Worm (Caenorhabditis elegans) whole organism, L2 larva: ENCODE results near the gene ugt-62.

Experiments
- C34F6.9 ChIP-seq: fragments of 150-350 bp; optimal IDR thresholded peaks from 2 replicates; lab custom pipeline; 2014; ENCODE audit warnings: missing biosample characterization, missing genetic modification characterization
- F13H6.1 ChIP-seq: sonication (generic microtip); optimal IDR thresholded peaks from 2 replicates; lab custom pipeline; 2016; ENCODE audit warnings: missing genetic modification characterization, missing compliant biosample characterization
- ZK546.5 ChIP-seq: sonication (generic microtip); optimal IDR thresholded peaks from 2 replicates; lab custom pipeline; 2017; ENCODE audit warnings: missing biosample characterization, missing genetic modification characterization
- alr-1 ChIP-seq: fragments of 150-350 bp; optimal IDR thresholded peaks from 2 replicates; lab custom pipeline; 2014; ENCODE audit warnings: missing biosample characterization, missing genetic modification characterization
- aly-2 ChIP-seq: fragments of 150-350 bp; optimal IDR thresholded peaks from 2 replicates; lab custom pipeline; 2014; ENCODE audit warnings: missing biosample characterization, missing genetic modification characterization
- ama-1 ChIP-seq: fragments of 150-350 bp; optimal IDR thresholded peaks from 2 replicates; lab custom pipeline; 2018; ENCODE audit warnings: inconsistent platforms
- ceh-16 ChIP-seq: fragments of 150-350 bp; optimal IDR thresholded peaks from 2 replicates; lab custom pipeline; 2014; ENCODE audit warnings: missing biosample characterization, missing genetic modification characterization
- crh-2 ChIP-seq: sonication (generic microtip); optimal IDR thresholded peaks from 2 replicates; lab custom pipeline; 2017; ENCODE audit warnings: missing biosample characterization, missing genetic modification characterization
- egl-27 ChIP-seq: sonication (generic microtip); optimal IDR thresholded peaks from 3 replicates; lab custom pipeline; 2017; ENCODE audit warnings: missing biosample characterization, missing genetic modification reagents, missing genetic modification characterization
- fos-1 ChIP-seq: fragments of 150-350 bp; optimal IDR thresholded peaks from 2 replicates; lab custom pipeline; 2014; ENCODE audit warnings: missing biosample characterization, missing genetic modification characterization
- gmeb-1 ChIP-seq: fragments of 150-350 bp; optimal IDR thresholded peaks from 2 replicates; lab custom pipeline; 2014; ENCODE audit warnings: missing biosample characterization, missing genetic modification characterization
- lin-11 ChIP-seq: fragments of 150-350 bp; sonication (generic microtip); optimal IDR thresholded peaks from 2 replicates; lab custom pipeline; 2014; ENCODE audit warnings: missing biosample characterization, missing genetic modification characterization, inconsistent platforms, mixed read lengths
- lin-13 ChIP-seq: fragments of 150-350 bp; optimal IDR thresholded peaks from 2 replicates; lab custom pipeline; 2014; ENCODE audit warnings: missing biosample characterization, missing genetic modification reagents, missing genetic modification characterization
- lin-39 ChIP-seq: fragments of 150-350 bp; optimal IDR thresholded peaks from 2 replicates; lab custom pipeline; 2014; ENCODE audit warnings: missing biosample characterization, missing genetic modification reagents, missing genetic modification characterization
- lsy-2 ChIP-seq, 2 experiments: fragments of 150-350 bp in 1 of 2; sonication (generic microtip) in 1 of 2; optimal IDR thresholded peaks; 2 replicates each; lab custom pipeline; 2014 to 2017; ENCODE audit warnings: missing biosample characterization in 2 of 2, missing genetic modification characterization in 2 of 2
- mab-5 ChIP-seq: fragments of 150-350 bp; optimal IDR thresholded peaks from 2 replicates; lab custom pipeline; 2014; ENCODE audit warnings: missing biosample characterization, missing genetic modification characterization
- mbf-1 ChIP-seq: sonication (generic microtip); optimal IDR thresholded peaks from 2 replicates; lab custom pipeline; 2017; ENCODE audit warnings: missing biosample characterization, missing genetic modification characterization
- mdl-1 ChIP-seq, 2 experiments: fragments of 150-350 bp in 1 of 2; sonication (generic microtip) in 1 of 2; optimal IDR thresholded peaks; 2 replicates each; lab custom pipeline; 2017; ENCODE audit warnings: missing biosample characterization in 2 of 2, missing genetic modification characterization in 2 of 2
- nhr-11 ChIP-seq: fragments of 150-350 bp; optimal IDR thresholded peaks from 2 replicates; lab custom pipeline; 2014; ENCODE audit warnings: missing biosample characterization, missing genetic modification characterization
- nhr-12 ChIP-seq: fragments of 150-350 bp; optimal IDR thresholded peaks from 2 replicates; lab custom pipeline; 2014; ENCODE audit warnings: missing biosample characterization, missing genetic modification characterization
- nhr-129 ChIP-seq: fragments of 150-350 bp; optimal IDR thresholded peaks from 2 replicates; lab custom pipeline; 2014; ENCODE audit warnings: missing biosample characterization, missing genetic modification characterization
- nhr-23 ChIP-seq: fragments of 150-350 bp; optimal IDR thresholded peaks from 2 replicates; lab custom pipeline; 2014; ENCODE audit warnings: missing biosample characterization, missing genetic modification reagents, missing genetic modification characterization
- nhr-25 ChIP-seq: fragments of 150-350 bp; sonication (generic microtip); optimal IDR thresholded peaks from 3 replicates; lab custom pipeline; 2014; ENCODE audit warnings: missing biosample characterization, missing genetic modification characterization
- nhr-6 ChIP-seq: fragments of 150-350 bp; optimal IDR thresholded peaks from 2 replicates; lab custom pipeline; 2014; ENCODE audit warnings: missing biosample characterization, missing genetic modification characterization
- nhr-77 ChIP-seq: fragments of 150-350 bp; optimal IDR thresholded peaks from 2 replicates; lab custom pipeline; 2014; ENCODE audit warnings: missing biosample characterization, missing genetic modification characterization
- peb-1 ChIP-seq: fragments of 150-350 bp; optimal IDR thresholded peaks from 2 replicates; lab custom pipeline; 2014; ENCODE audit warnings: missing biosample characterization, missing genetic modification characterization
- sem-4 ChIP-seq: fragments of 150-350 bp; optimal IDR thresholded peaks from 2 replicates; lab custom pipeline; 2014; ENCODE audit warnings: missing biosample characterization, missing genetic modification reagents, missing genetic modification characterization
- skn-1 ChIP-seq: sonication (generic microtip); optimal IDR thresholded peaks from 2 replicates; lab custom pipeline; 2017; ENCODE audit warnings: missing biosample characterization, missing genetic modification characterization
- sma-3 ChIP-seq: sonication (generic microtip); optimal IDR thresholded peaks from 2 replicates; lab custom pipeline; 2016; ENCODE audit warnings: missing genetic modification reagents, missing genetic modification characterization, missing compliant biosample characterization
- sma-9 ChIP-seq, 2 experiments: fragments of 150-350 bp in 1 of 2; sonication (generic microtip) in 1 of 2; optimal IDR thresholded peaks; 2 replicates each; lab custom pipeline; 2014 to 2016; ENCODE audit warnings: missing genetic modification characterization in 2 of 2, mild to moderate bottlenecking in 1 of 2, missing biosample characterization in 1 of 2, missing compliant biosample characterization in 1 of 2, missing genetic modification reagents in 1 of 2, moderate library complexity in 1 of 2
- snpc-4 ChIP-seq: fragments of 150-350 bp; optimal IDR thresholded peaks from 2 replicates; lab custom pipeline; 2014; ENCODE audit warnings: missing biosample characterization, missing genetic modification characterization
- unc-55 ChIP-seq: fragments of 150-350 bp; sonication (generic microtip); optimal IDR thresholded peaks from 3 replicates; lab custom pipeline; 2014; ENCODE audit warnings: missing biosample characterization, missing genetic modification reagents, missing genetic modification characterization
- unc-62 ChIP-seq: fragments of 150-350 bp; optimal IDR thresholded peaks from 2 replicates; lab custom pipeline; 2014; ENCODE audit warnings: missing biosample characterization, missing genetic modification reagents, missing genetic modification characterization
- zag-1 ChIP-seq: fragments of 150-350 bp; optimal IDR thresholded peaks from 2 replicates; lab custom pipeline; 2014; ENCODE audit warnings: missing biosample characterization, missing genetic modification characterization
- ztf-11 ChIP-seq: sonication (generic microtip); optimal IDR thresholded peaks from 2 replicates; lab custom pipeline; 2017; ENCODE audit warnings: missing biosample characterization, missing genetic modification characterization
- ztf-4 ChIP-seq: fragments of 150-350 bp; optimal IDR thresholded peaks from 2 replicates; lab custom pipeline; 2014; ENCODE audit warnings: missing biosample characterization, missing genetic modification characterization

Gene ugt-62

DNA sequence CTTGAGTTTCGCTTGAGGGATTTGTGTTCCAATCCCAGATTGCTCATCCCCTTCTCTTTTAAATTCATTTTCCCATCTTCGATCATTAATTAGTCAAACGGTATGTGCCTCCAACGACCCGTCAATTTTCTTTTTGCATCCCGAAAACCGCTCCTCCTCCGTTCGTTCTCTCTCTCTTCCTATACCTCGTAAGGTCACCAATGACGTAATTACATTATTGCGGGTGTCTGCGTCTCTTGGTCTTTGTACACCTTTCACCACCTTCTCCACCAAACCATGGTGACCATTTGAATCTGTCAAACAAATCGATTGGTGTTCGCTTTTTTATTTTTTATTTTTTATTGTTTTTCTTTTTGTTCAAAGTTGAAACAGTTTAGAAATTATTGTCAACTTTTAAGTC is 25.2 kb downstream of the ugt-62 start:
- TF ChIP-seq nhr-77 (tag; lab: Kevin White, UChicago) (no peak), fos-1 (tag; lab: Kevin White, UChicago) (no peak), crh-2 (tag; lab: Kevin White, UChicago) (no peak), mdl-1 (tag; optimal IDR thresholded peaks at IDR 0.05; lab: Kevin White, UChicago) (no peak)

- TF ChIP-seq mdl-1 (tag; optimal IDR thresholded peaks at IDR 0.05; lab: Kevin White, UChicago) (peak in 1 of 2 experiments; percentile 4), nhr-129 (tag; lab: Kevin White, UChicago) (peak; percentile 48), F13H6.1 (tag; lab: Kevin White, UChicago) (peak; percentile 71), C34F6.9 (tag; lab: Kevin White, UChicago) (peak; percentile 33), unc-62 (no peak), lsy-2 (tag; optimal IDR thresholded peaks at IDR 0.05; lab: Kevin White, UChicago) (peak in 1 of 2 experiments; percentile 18), ZK546.5 (tag; lab: Kevin White, UChicago) (no peak), unc-55 (GFP tag; lab: Kevin White, UChicago) (peak; percentile 31)
- TF ChIP-seq, all 48 proteins: peak for 6
Observed at ce11 chrIII:4513926-4514325, 26.5 kb downstream of the ugt-62 start.

DNA sequence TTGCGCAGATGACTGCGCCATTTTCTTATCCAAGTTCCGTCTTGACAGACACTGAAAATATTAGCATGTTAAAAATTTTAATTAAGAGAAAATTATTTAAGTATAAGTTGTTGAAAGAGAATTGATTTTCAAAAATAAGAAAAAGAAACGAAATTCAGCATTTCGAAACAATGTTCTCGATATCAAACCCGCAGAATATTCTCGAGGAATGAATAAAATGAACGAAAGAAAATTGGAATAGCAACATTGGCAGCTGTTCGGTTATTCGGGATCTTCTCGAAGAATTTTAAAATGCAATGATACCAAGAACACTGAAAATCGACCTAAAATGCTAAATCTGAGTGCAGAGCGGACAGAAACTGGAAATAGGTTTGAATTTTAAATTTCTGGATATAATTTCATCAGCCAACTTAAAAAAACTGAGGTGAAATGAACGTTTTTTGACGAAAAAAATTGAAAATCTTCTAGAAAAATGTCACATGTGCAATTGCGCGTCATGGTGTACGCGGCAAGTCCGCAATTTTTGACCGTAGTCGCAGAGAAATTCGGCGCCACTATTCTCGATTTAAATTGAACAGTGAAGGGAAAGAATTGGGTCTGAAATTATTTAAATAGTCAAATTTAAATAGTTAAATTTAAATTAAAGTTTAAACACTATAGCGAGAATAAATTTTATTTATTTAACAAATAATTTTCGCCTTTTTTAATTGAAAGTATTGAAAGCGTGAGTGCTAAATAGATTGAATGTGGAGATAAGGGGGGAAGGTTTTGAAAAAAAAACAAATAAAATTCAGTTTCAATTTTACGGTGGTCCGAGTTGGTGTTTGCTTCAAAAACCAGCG is 32.1 kb downstream of the ugt-62 start, which contains the start of the genes cct-5 and F25F2.1:
cct-5 (minus strand) TSS at position 51 of the 842 bp plus-strand sequence.
F25F2.1 (plus strand) TSS at position 792 of the 842 bp plus-strand sequence.
- TF ChIP-seq sma-3 (peak; percentile 36), mab-5 (no peak), peb-1 (tag; lab: Kevin White, UChicago) (no peak), ama-1 (lab: Kevin White, UChicago) (peak; percentile 37), F13H6.1 (tag; lab: Kevin White, UChicago) (peak; percentile 19), lin-11 (tag; lab: Kevin White, UChicago) (no peak), lin-39 (tag; lab: Kevin White, UChicago) (no peak), nhr-129 (tag; lab: Kevin White, UChicago) (peak; percentile 57), C34F6.9 (tag; lab: Kevin White, UChicago) (peak; percentile 76), sma-9 (GFP tag; optimal IDR thresholded peaks at IDR 0.05; lab: Kevin White, UChicago) (peak; percentile 49), sma-9 (tag; optimal IDR thresholded peaks at IDR 0.05; lab: Kevin White, UChicago) (no peak), gmeb-1 (tag; lab: Kevin White, UChicago) (peak; percentile 76), unc-55 (GFP tag; lab: Kevin White, UChicago) (peak; percentile 76), lin-13 (GFP tag; lab: Kevin White, UChicago) (peak; percentile 51), lsy-2 (tag; optimal IDR thresholded peaks at IDR 0.05; lab: Kevin White, UChicago) (peak; percentile 61 to 95), crh-2 (tag; lab: Kevin White, UChicago) (peak; percentile 71), zag-1 (tag; lab: Kevin White, UChicago) (no peak), fos-1 (tag; lab: Kevin White, UChicago) (peak; percentile 23), unc-62 (no peak), snpc-4 (tag; lab: Kevin White, UChicago) (peak; percentile 23)

ce11 chrIII:4506590-4507128 is 33.8 kb downstream of the ugt-62 start:
- no peak for TF ChIP-seq alr-1 (tag; lab: Kevin White, UChicago)
- no peak for TF ChIP-seq unc-62
- peak; percentile 42 for TF ChIP-seq sma-9 (GFP tag; optimal IDR thresholded peaks at IDR 0.05; lab: Kevin White, UChicago)
- no peak for TF ChIP-seq sma-9 (tag; optimal IDR thresholded peaks at IDR 0.05; lab: Kevin White, UChicago)
- TF ChIP-seq nhr-6: no peak
- peak; percentile 89 for TF ChIP-seq fos-1 (tag; lab: Kevin White, UChicago)
- TF ChIP-seq crh-2 (tag; lab: Kevin White, UChicago): peak; percentile 28

DNA sequence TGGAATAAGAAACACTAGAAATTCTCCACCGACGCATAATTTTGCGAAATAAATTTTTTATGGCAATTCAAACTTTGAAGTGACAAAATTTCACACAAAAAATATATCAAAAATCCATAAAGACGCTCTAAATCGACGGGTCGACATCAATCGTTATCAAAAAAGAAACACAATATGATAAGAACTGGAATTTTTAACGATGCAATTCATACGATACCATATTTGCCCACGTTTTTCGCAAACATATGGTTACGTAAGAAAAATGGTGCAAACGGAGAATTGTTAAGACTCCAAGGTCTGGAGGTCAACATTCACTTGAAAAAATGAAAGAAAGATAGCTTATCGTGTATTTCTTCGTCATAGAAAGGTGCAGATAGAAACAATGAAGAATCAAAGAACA is 34.3 kb downstream of the ugt-62 start:
- TF ChIP-seq ztf-4 (tag; lab: Kevin White, UChicago): no peak
- peak; percentile 69 for TF ChIP-seq fos-1 (tag; lab: Kevin White, UChicago)
- peak; percentile 73 for TF ChIP-seq sma-9 (GFP tag; optimal IDR thresholded peaks at IDR 0.05; lab: Kevin White, UChicago)
- TF ChIP-seq sma-9 (tag; optimal IDR thresholded peaks at IDR 0.05; lab: Kevin White, UChicago): no peak

- TF ChIP-seq egl-27 (tag; lab: Kevin White, UChicago) (no peak), nhr-11 (tag; lab: Kevin White, UChicago) (no peak), nhr-25 (tag; lab: Kevin White, UChicago) (no peak), ama-1 (lab: Kevin White, UChicago) (no peak), mdl-1 (tag; optimal IDR thresholded peaks at IDR 0.05; lab: Kevin White, UChicago) (no peak), lsy-2 (tag; optimal IDR thresholded peaks at IDR 0.05; lab: Kevin White, UChicago) (peak; percentile 29 to 58), peb-1 (tag; lab: Kevin White, UChicago) (no peak), nhr-12 (tag; lab: Kevin White, UChicago) (no peak), skn-1 (no peak), alr-1 (tag; lab: Kevin White, UChicago) (peak; percentile 23), sma-9 (GFP tag; optimal IDR thresholded peaks at IDR 0.05; lab: Kevin White, UChicago) (no peak), sma-9 (tag; optimal IDR thresholded peaks at IDR 0.05; lab: Kevin White, UChicago) (no peak), F13H6.1 (tag; lab: Kevin White, UChicago) (peak; percentile 57), aly-2 (no peak), sem-4 (tag; lab: Kevin White, UChicago) (peak; percentile 59), nhr-23 (no peak), nhr-129 (tag; lab: Kevin White, UChicago) (peak; percentile 72), mbf-1 (tag; lab: Kevin White, UChicago) (no peak), snpc-4 (tag; lab: Kevin White, UChicago) (no peak), ztf-4 (tag; lab: Kevin White, UChicago) (peak; percentile 1), ceh-16 (tag; lab: Kevin White, UChicago) (no peak), ztf-11 (tag; lab: Kevin White, UChicago) (no peak)
Observed at ce11 chrIII:4505726-4506125, 34.7 kb downstream of the ugt-62 start.
